Fruit fly (Drosophila melanogaster) whole organism, embryonic: ENCODE measurements around the gene BORCS6.

Experiments used
- CG10543 ChIP-seq: fragments of 200-800 bp; sonication (Bioruptor generic); optimal IDR thresholded peaks from 3 replicates; lab custom pipeline; 2017; ENCODE audit warnings: missing biosample characterization, mild to moderate bottlenecking, missing genetic modification characterization, moderate library complexity
- CG11504 ChIP-seq: fragments of 200-800 bp; sonication (Bioruptor generic); optimal IDR thresholded peaks from 3 replicates; lab custom pipeline; 2019; ENCODE audit warnings: missing biosample characterization, mild to moderate bottlenecking, missing genetic modification characterization, moderate library complexity
- CG11560 ChIP-seq: fragments of 200-800 bp; sonication (Bioruptor generic); IDR thresholded peaks from 3 replicates; pipeline ENCODE4 v1.3.6; 2022; ENCODE audit warnings: missing biosample characterization, missing genetic modification characterization
- CG11695 ChIP-seq: fragments of 200-800 bp; sonication (Bioruptor generic); IDR thresholded peaks from 3 replicates; pipeline ENCODE4 v1.3.6; 2022; ENCODE audit warnings: missing biosample characterization, missing genetic modification characterization
- CG12299 ChIP-seq: fragments of 200-800 bp; sonication (Bioruptor generic); optimal IDR thresholded peaks from 2 replicates; lab custom pipeline; 2018; ENCODE audit warnings: missing biosample characterization, mild to moderate bottlenecking, missing genetic modification characterization
- CG12942 ChIP-seq: fragments of 200-800 bp; sonication (Bioruptor generic); optimal IDR thresholded peaks from 3 replicates; lab custom pipeline; 2016; ENCODE audit warnings: missing biosample characterization, missing genetic modification characterization
- CG1647 ChIP-seq: fragments of 200-800 bp; sonication (Bioruptor generic); optimal IDR thresholded peaks from 3 replicates; lab custom pipeline; 2016; ENCODE audit warnings: missing biosample characterization, missing genetic modification characterization
- CG16779 ChIP-seq: fragments of 200-800 bp; sonication (Bioruptor generic); IDR thresholded peaks from 2 replicates; pipeline ENCODE4 v1.3.6; 2022; ENCODE audit warnings: missing biosample characterization, missing genetic modification characterization
- CG1832 ChIP-seq: fragments of 200-800 bp; sonication (Bioruptor generic); optimal IDR thresholded peaks from 2 replicates; lab custom pipeline; 2017; ENCODE audit warnings: missing biosample characterization, mild to moderate bottlenecking, missing genetic modification characterization, inconsistent platforms
- CG3995 ChIP-seq: fragments of 200-800 bp; sonication (Bioruptor generic); optimal IDR thresholded peaks from 3 replicates; lab custom pipeline; 2016; ENCODE audit warnings: missing biosample characterization, missing genetic modification characterization
- CG4404 ChIP-seq: fragments of 200-800 bp; sonication (Bioruptor generic); IDR thresholded peaks from 2 replicates; pipeline ENCODE4 v1.3.6; 2022; ENCODE audit warnings: missing biosample characterization, missing genetic modification characterization
- CG4617 ChIP-seq: fragments of 200-800 bp; sonication (Bioruptor generic); optimal IDR thresholded peaks from 3 replicates; lab custom pipeline; 2016; ENCODE audit warnings: missing biosample characterization, missing genetic modification characterization, borderline replicate concordance
- CG6175 ChIP-seq: fragments of 200-800 bp; sonication (Bioruptor generic); IDR thresholded peaks from 3 replicates; pipeline ENCODE4 v1.3.6; 2022; ENCODE audit warnings: missing biosample characterization, missing genetic modification characterization
- CG6689 ChIP-seq: fragments of 200-800 bp; sonication (Bioruptor generic); IDR thresholded peaks from 2 replicates; pipeline ENCODE4 v1.3.6; 2022; ENCODE audit warnings: missing biosample characterization, missing genetic modification characterization
- CG7357 ChIP-seq: fragments of 200-800 bp; sonication (Bioruptor generic); IDR thresholded peaks from 3 replicates; pipeline ENCODE4 v1.3.6; 2022; ENCODE audit warnings: missing biosample characterization, missing genetic modification characterization
- CG8359 ChIP-seq: fragments of 200-800 bp; sonication (Bioruptor generic); optimal IDR thresholded peaks from 2 replicates; lab custom pipeline; 2017; ENCODE audit warnings: missing biosample characterization, mild to moderate bottlenecking, missing genetic modification characterization, borderline replicate concordance
- CG9876 ChIP-seq: fragments of 200-800 bp; sonication (Bioruptor generic); optimal IDR thresholded peaks from 2 replicates; lab custom pipeline; 2016; ENCODE audit warnings: missing biosample characterization, missing genetic modification characterization
- CTCF ChIP-seq: fragments of 200-800 bp; sonication (Bioruptor generic); optimal IDR thresholded peaks from 2 replicates; lab custom pipeline; 2017; ENCODE audit warnings: missing biosample characterization, mild to moderate bottlenecking, missing genetic modification characterization, moderate library complexity
- D19B ChIP-seq: fragments of 200-800 bp; sonication (Bioruptor generic); optimal IDR thresholded peaks from 2 replicates; lab custom pipeline; 2017; ENCODE audit warnings: missing biosample characterization, mild to moderate bottlenecking, missing genetic modification characterization
- Dad ChIP-seq: fragments of 200-800 bp; sonication (Bioruptor generic); optimal IDR thresholded peaks from 3 replicates; lab custom pipeline; 2016; ENCODE audit warnings: missing biosample characterization, missing genetic modification characterization
- ERR ChIP-seq: fragments of 200-800 bp; sonication (Bioruptor generic); optimal IDR thresholded peaks from 2 replicates; lab custom pipeline; 2016; ENCODE audit warnings: missing biosample characterization, missing genetic modification characterization
- Ets65A ChIP-seq: fragments of 200-800 bp; sonication (Bioruptor generic); peaks from one replicate; lab custom pipeline; 2016; ENCODE audit warnings: missing biosample characterization, missing genetic modification characterization
- Fer3 ChIP-seq: fragments of 200-800 bp; sonication (Bioruptor generic); optimal IDR thresholded peaks from 2 replicates; lab custom pipeline; 2018; ENCODE audit warnings: missing biosample characterization, mild to moderate bottlenecking, missing genetic modification characterization, moderate library complexity
- H15 ChIP-seq: fragments of 200-800 bp; sonication (Bioruptor generic); IDR thresholded peaks from 3 replicates; pipeline ENCODE4 v1.3.6; 2022; ENCODE audit warnings: missing biosample characterization, missing genetic modification characterization
- HLH4C ChIP-seq: fragments of 200-800 bp; sonication (Bioruptor generic); IDR thresholded peaks from 3 replicates; pipeline ENCODE4 v1.3.6; 2022; ENCODE audit warnings: missing biosample characterization, missing genetic modification characterization; ENCODE audit not compliant: partially characterized antibody
- HLHmδ ChIP-seq: fragments of 200-800 bp; sonication (Bioruptor generic); optimal IDR thresholded peaks from 2 replicates; lab custom pipeline; 2018; ENCODE audit warnings: missing biosample characterization, mild to moderate bottlenecking, missing genetic modification characterization, moderate library complexity
- Hey ChIP-seq: fragments of 200-800 bp; sonication (Bioruptor generic); optimal IDR thresholded peaks from 3 replicates; lab custom pipeline; 2018; ENCODE audit warnings: missing biosample characterization, mild to moderate bottlenecking, missing genetic modification characterization
- Lpt ChIP-seq: fragments of >200 bp; optimal IDR thresholded peaks from 2 replicates; lab custom pipeline; 2018; ENCODE audit warnings: missing biosample characterization, missing genetic modification characterization
- Pdp1 ChIP-seq, 2 experiments: fragments of 200-800 bp; sonication (Bioruptor generic); optimal IDR thresholded peaks; 3 replicates each; lab custom pipeline; 2016; ENCODE audit warnings: missing biosample characterization in 2 of 2, missing genetic modification characterization in 2 of 2, mild to moderate bottlenecking in 1 of 2, moderate library complexity in 1 of 2
- az2 ChIP-seq: fragments of 200-800 bp; sonication (Bioruptor generic); optimal IDR thresholded peaks from 3 replicates; lab custom pipeline; 2016; ENCODE audit warnings: missing biosample characterization, missing genetic modification characterization
- bsh ChIP-seq, 2 experiments: fragments of 200-800 bp; sonication (Bioruptor generic); optimal IDR thresholded peaks; 2 replicates each; lab custom pipeline; 2017 to 2018; ENCODE audit warnings: mild to moderate bottlenecking in 2 of 2, missing biosample characterization in 2 of 2, missing genetic modification characterization in 2 of 2, moderate library complexity in 1 of 2
- ci ChIP-seq: fragments of 200-800 bp; sonication (Bioruptor generic); IDR thresholded peaks from 3 replicates; pipeline ENCODE4 v1.3.6; 2022; ENCODE audit warnings: missing biosample characterization, missing genetic modification characterization
- crc ChIP-seq: fragments of 200-800 bp; sonication (Bioruptor generic); optimal IDR thresholded peaks from 2 replicates; lab custom pipeline; 2016; ENCODE audit warnings: missing biosample characterization, missing genetic modification characterization
- cwo ChIP-seq: fragments of 200-800 bp; sonication (Bioruptor generic); optimal IDR thresholded peaks from 3 replicates; lab custom pipeline; 2017; ENCODE audit warnings: missing biosample characterization, missing genetic modification characterization, mild to moderate bottlenecking, moderate library complexity, missing genetic modification reagents
- dysf ChIP-seq: fragments of 200-800 bp; sonication (Bioruptor generic); IDR thresholded peaks from 3 replicates; pipeline ENCODE4 v1.3.6; 2022; ENCODE audit warnings: missing biosample characterization, missing genetic modification characterization
- eve ChIP-seq, 2 experiments: fragments of >200 bp; optimal IDR thresholded peaks; 2 replicates each; lab custom pipeline; 2017; ENCODE audit warnings: missing biosample characterization in 2 of 2, missing genetic modification characterization in 2 of 2
- gcm ChIP-seq: fragments of 200-800 bp; sonication (Bioruptor generic); optimal IDR thresholded peaks from 2 replicates; lab custom pipeline; 2019; ENCODE audit warnings: missing biosample characterization, mild to moderate bottlenecking, missing genetic modification characterization, moderate library complexity
- ham ChIP-seq: fragments of 200-800 bp; sonication (Bioruptor generic); IDR thresholded peaks from 2 replicates; pipeline ENCODE4 v1.3.6; 2022; ENCODE audit warnings: missing biosample characterization, missing genetic modification characterization
- hbn ChIP-seq: fragments of 200-800 bp; sonication (Bioruptor generic); IDR thresholded peaks from 2 replicates; pipeline ENCODE4 v1.3.6; 2022; ENCODE audit warnings: missing biosample characterization, missing genetic modification characterization; ENCODE audit not compliant: partially characterized antibody
- hth ChIP-seq: fragments of >200 bp; optimal IDR thresholded peaks from 2 replicates; lab custom pipeline; 2017; ENCODE audit warnings: inconsistent platforms
- jing ChIP-seq: fragments of 200-800 bp; sonication (Bioruptor generic); optimal IDR thresholded peaks from 2 replicates; lab custom pipeline; 2018; ENCODE audit warnings: missing biosample characterization, mild to moderate bottlenecking, missing genetic modification characterization
- nau ChIP-seq: fragments of 200-800 bp; sonication (Bioruptor generic); optimal IDR thresholded peaks from 3 replicates; lab custom pipeline; 2017; ENCODE audit warnings: missing biosample characterization, mild to moderate bottlenecking, missing genetic modification characterization, missing genetic modification reagents
- psq ChIP-seq: fragments of 200-800 bp; sonication (Bioruptor generic); optimal IDR thresholded peaks from 2 replicates; lab custom pipeline; 2017; ENCODE audit warnings: missing biosample characterization, missing genetic modification characterization
- row ChIP-seq: fragments of 200-800 bp; sonication (Bioruptor generic); IDR thresholded peaks from 3 replicates; pipeline ENCODE4 v1.3.6; 2022; ENCODE audit warnings: missing biosample characterization, missing genetic modification characterization
- salm ChIP-seq: fragments of 200-800 bp; sonication (Bioruptor generic); optimal IDR thresholded peaks from 2 replicates; lab custom pipeline; 2018; ENCODE audit warnings: missing biosample characterization, mild to moderate bottlenecking, missing genetic modification characterization
- schlank ChIP-seq: fragments of 200-800 bp; sonication (Bioruptor generic); optimal IDR thresholded peaks from 2 replicates; lab custom pipeline; 2018; ENCODE audit warnings: missing biosample characterization, mild to moderate bottlenecking, missing genetic modification characterization
- seq ChIP-seq: fragments of 200-800 bp; sonication (Bioruptor generic); IDR thresholded peaks from 2 replicates; pipeline ENCODE4 v1.3.6; 2022; ENCODE audit warnings: missing biosample characterization, missing genetic modification characterization
- slbo ChIP-seq: fragments of 200-800 bp; sonication (Bioruptor generic); IDR thresholded peaks from 2 replicates; pipeline ENCODE4 v1.3.6; 2022; ENCODE audit warnings: missing biosample characterization, missing genetic modification characterization
- unpg ChIP-seq: fragments of 200-800 bp; sonication (Bioruptor generic); optimal IDR thresholded peaks from 3 replicates; lab custom pipeline; 2018; ENCODE audit warnings: missing biosample characterization, mild to moderate bottlenecking, missing genetic modification characterization, moderate library complexity
- yki ChIP-seq: fragments of >200 bp; optimal IDR thresholded peaks from 3 replicates; lab custom pipeline; 2018
- zfh2 ChIP-seq: fragments of 200-800 bp; sonication (Bioruptor generic); optimal IDR thresholded peaks from 2 replicates; lab custom pipeline; 2016; ENCODE audit warnings: missing biosample characterization, missing genetic modification characterization

The BORCS6 gene

DNA sequence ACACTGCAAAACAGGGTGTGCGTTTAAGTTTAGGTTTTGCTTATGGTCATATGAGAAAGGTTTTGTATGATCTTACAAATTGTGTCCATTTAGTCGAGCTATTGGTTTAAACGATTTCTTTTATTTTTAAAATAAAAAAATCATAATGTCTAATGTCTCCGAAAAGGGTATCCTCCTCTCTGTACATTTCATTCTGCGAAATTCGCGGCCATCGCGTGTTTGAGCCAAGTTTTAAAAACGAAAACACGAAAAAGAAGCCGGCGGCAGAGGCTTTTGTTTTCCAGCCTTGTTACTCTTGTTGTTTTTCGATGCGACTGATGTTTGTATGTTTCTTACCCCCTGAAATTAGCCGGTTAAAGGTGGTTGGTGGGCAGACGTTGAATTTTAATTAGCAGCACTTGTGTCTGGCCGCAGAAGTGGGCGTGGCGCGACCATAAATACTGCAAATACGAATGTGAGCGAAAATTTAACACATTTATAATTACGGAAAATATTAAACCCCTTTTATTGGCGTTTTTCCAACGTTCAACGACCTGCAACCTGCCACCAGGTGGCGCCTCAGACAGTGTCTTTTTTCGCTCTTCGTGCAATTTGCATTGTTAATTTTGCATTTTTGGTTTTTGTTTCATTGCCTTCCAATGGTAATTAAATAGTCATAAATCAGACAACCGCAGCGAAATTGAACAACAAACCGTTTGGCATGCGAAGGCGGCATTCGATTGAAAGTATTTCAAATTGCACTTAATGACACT lies 20.0 kb upstream of the BORCS6 start (continued):
- TF ChIP-seq CG1832 (GFP tag; lab: Kevin White, UChicago) (no peak), Hey (tag; lab: Kevin White, UChicago) (no peak), CG6689 (GFP tag; lab: Robert Waterston, UW) (no peak), row (GFP tag; lab: Robert Waterston, UW) (peak; percentile 31; the same call in 1 of the 3 replicates), crc (GFP tag; lab: Kevin White, UChicago) (no peak), zfh2 (GFP tag; lab: Kevin White, UChicago) (no peak), az2 (GFP tag; lab: Kevin White, UChicago) (no peak), salm (tag; lab: Kevin White, UChicago) (no peak), ERR (GFP tag; lab: Kevin White, UChicago) (no peak), schlank (tag; lab: Kevin White, UChicago) (no peak), HLHmδ (no peak), D19B (GFP tag; lab: Kevin White, UChicago) (peak; percentile 32), hth (lab: Kevin White, UChicago) (no peak), HLH4C (GFP tag; lab: Robert Waterston, UW) (no peak), CG10543 (GFP tag; lab: Kevin White, UChicago) (no peak), H15 (GFP tag; lab: Robert Waterston, UW) (no peak), Lpt (GFP tag; lab: Kevin White, UChicago) (no peak), ci (GFP tag; lab: Robert Waterston, UW) (no peak), CG11504 (tag; lab: Kevin White, UChicago) (peak; percentile 24), seq (no peak), CG4617 (GFP tag; lab: Kevin White, UChicago) (no peak), CG6175 (GFP tag; lab: Robert Waterston, UW) (no peak), eve (GFP tag; optimal IDR thresholded peaks at IDR 0.05; lab: Kevin White, UChicago) (peak in 1 of 2 experiments; percentile 19), yki (no peak), CTCF (GFP tag; lab: Kevin White, UChicago) (peak; percentile 84), CG9876 (GFP tag; lab: Kevin White, UChicago) (no peak), CG3995 (GFP tag; lab: Kevin White, UChicago) (no peak), CG7357 (GFP tag; lab: Robert Waterston, UW) (no peak)
- TF ChIP-seq, all 482 proteins: peak for 10

DNA sequence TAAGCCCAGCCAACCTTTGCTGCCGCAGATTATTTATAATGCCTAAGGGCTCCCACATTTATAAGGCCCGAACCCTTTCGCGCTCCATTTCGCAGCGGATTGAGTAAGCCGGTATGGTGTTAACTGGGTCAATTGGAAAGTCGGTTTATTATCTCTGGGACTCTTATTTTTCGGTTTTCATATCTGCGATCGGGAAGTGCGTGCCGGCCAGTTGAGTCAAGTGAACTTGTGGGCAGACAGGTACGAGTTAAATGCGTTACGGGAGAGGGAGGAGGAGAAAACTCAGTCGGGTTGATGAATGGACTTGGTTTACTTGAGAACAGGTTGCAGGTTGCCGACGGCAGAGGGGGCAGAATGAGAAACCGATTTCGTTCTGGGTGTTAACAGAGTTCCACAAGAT lies 16.4 kb upstream of the BORCS6 start:
- TF ChIP-seq ham (GFP tag; lab: Robert Waterston, UW) (no peak), nau (no peak), CG12299 (tag; lab: Kevin White, UChicago) (no peak), CG4404 (GFP tag; lab: Robert Waterston, UW) (no peak), hbn (GFP tag; lab: Robert Waterston, UW) (no peak), bsh (GFP tag; optimal IDR thresholded peaks at IDR 0.05; lab: Kevin White, UChicago) (no peak), CG16779 (GFP tag; lab: Robert Waterston, UW) (peak; percentile 54; the same call in 1 of the 2 replicates), Ets65A (GFP tag; lab: Kevin White, UChicago) (peak; percentile 41), Pdp1 (GFP tag; optimal IDR thresholded peaks at IDR 0.05; lab: Kevin White, UChicago) (no peak), CG4617 (GFP tag; lab: Kevin White, UChicago) (no peak), Dad (GFP tag; lab: Kevin White, UChicago) (no peak), cwo (no peak), unpg (GFP tag; lab: Kevin White, UChicago) (no peak), slbo (0 out of 2 replicates have a peak, but pooled peaks have one; percentile 12), Fer3 (tag; lab: Kevin White, UChicago) (no peak), CG11560 (tag; lab: Robert Waterston, UW) (no peak), psq (GFP tag; lab: Kevin White, UChicago) (no peak), CG11504 (tag; lab: Kevin White, UChicago) (no peak), gcm (GFP tag; lab: Kevin White, UChicago) (no peak), CG12942 (GFP tag; lab: Kevin White, UChicago) (no peak), CG11695 (GFP tag; lab: Robert Waterston, UW) (no peak), jing (no peak), CG8359 (no peak), CG1647 (GFP tag; lab: Kevin White, UChicago) (no peak), dysf (GFP tag; lab: Robert Waterston, UW) (no peak)
